Fruit fly (Drosophila melanogaster): Measurements from ENCODE around the gene CG7766.

- TF ChIP-seq CG4496 (GFP tag; IDR thresholded peaks at IDR 0.05) (no peak), CG8301 (tag; optimal IDR thresholded peaks at IDR 0.05) (no peak), CG9948 (tag; optimal IDR thresholded peaks at IDR 0.05) (no peak)
Observed at dm6 chrX:9130243-9130642, 26.7 kb upstream of the CG7766 start.
